Fruit fly (Drosophila melanogaster) whole organism, wandering third instar larva: ENCODE results near the gene Osi3.

ENCODE experiments used
- Abd-B ChIP-seq: fragments of >200 bp; optimal IDR thresholded peaks from 2 replicates; lab custom pipeline; 2017; ENCODE audit warnings: missing biosample characterization, missing genetic modification characterization
- CG32264 ChIP-seq: fragments of 200-800 bp; sonication (Bioruptor generic); optimal IDR thresholded peaks from 2 replicates; lab custom pipeline; 2016; ENCODE audit warnings: missing biosample characterization, missing genetic modification characterization
- CG9705 ChIP-seq: fragments of 200-800 bp; sonication (Bioruptor generic); optimal IDR thresholded peaks from 2 replicates; lab custom pipeline; 2018; ENCODE audit warnings: missing biosample characterization, mild to moderate bottlenecking, missing genetic modification characterization
- Dfd ChIP-seq: fragments of >200 bp; optimal IDR thresholded peaks from 2 replicates; lab custom pipeline; 2017; ENCODE audit warnings: missing biosample characterization, missing genetic modification characterization
- GATAd ChIP-seq: sonication (Bioruptor generic); optimal IDR thresholded peaks from 2 replicates; lab custom pipeline; 2016; ENCODE audit warnings: missing biosample characterization, missing genetic modification characterization
- Hnf4 ChIP-seq: fragments of 200-800 bp; sonication (Bioruptor generic); optimal IDR thresholded peaks from 2 replicates; lab custom pipeline; 2016; ENCODE audit warnings: missing biosample characterization, mild to moderate bottlenecking, missing genetic modification characterization
- Hr78 ChIP-seq: fragments of >200 bp; optimal IDR thresholded peaks from 2 replicates; lab custom pipeline; 2017; ENCODE audit warnings: missing biosample characterization, missing genetic modification characterization
- Hr83 ChIP-seq: fragments of 200-300 bp; sonication (Bioruptor generic); optimal IDR thresholded peaks from 2 replicates; lab custom pipeline; 2016; ENCODE audit warnings: missing biosample characterization, mild to moderate bottlenecking, missing genetic modification characterization, moderate library complexity; ENCODE audit not compliant: poor library complexity, severe bottlenecking
- Mio ChIP-seq: sonication (Bioruptor generic); optimal IDR thresholded peaks from 2 replicates; lab custom pipeline; 2016; ENCODE audit warnings: missing biosample characterization, missing genetic modification characterization
- Myc ChIP-seq: fragments of >200 bp; optimal IDR thresholded peaks from 2 replicates; lab custom pipeline; 2017
- N ChIP-seq: fragments of >200 bp; optimal IDR thresholded peaks from 2 replicates; lab custom pipeline; 2018; ENCODE audit warnings: missing biosample characterization, missing external identifiers, missing genetic modification characterization
- OdsH ChIP-seq: fragments of 200-800 bp; sonication (Bioruptor generic); optimal IDR thresholded peaks from 2 replicates; lab custom pipeline; 2016; ENCODE audit warnings: missing biosample characterization, mild to moderate bottlenecking, missing genetic modification characterization
- Rel ChIP-seq, 2 experiments: fragments of 200-800 bp; sonication (Bioruptor generic) in 1 of 2; optimal IDR thresholded peaks; 2 replicates in 1 of 2; 3 replicates in 1 of 2; lab custom pipeline; 2016 to 2019; ENCODE audit warnings: mild to moderate bottlenecking in 2 of 2, missing biosample characterization in 2 of 2, missing genetic modification characterization in 2 of 2, moderate library complexity in 1 of 2
- Vsx2 ChIP-seq: fragments of 200-300, 225-300 bp; sonication (Bioruptor generic); optimal IDR thresholded peaks from 2 replicates; lab custom pipeline; 2018; ENCODE audit warnings: missing biosample characterization, missing genetic modification characterization; ENCODE audit not compliant: partially characterized antibody
- br ChIP-seq: fragments of 200-800 bp; sonication (Bioruptor generic); optimal IDR thresholded peaks from 2 replicates; lab custom pipeline; 2016; ENCODE audit warnings: missing biosample characterization, missing genetic modification characterization
- brk ChIP-seq: fragments of 200-800 bp; sonication (Bioruptor generic); optimal IDR thresholded peaks from 2 replicates; lab custom pipeline; 2016; ENCODE audit warnings: missing biosample characterization, mild to moderate bottlenecking, missing genetic modification characterization
- dl ChIP-seq, 2 experiments: fragments of 175-275, 200-275 bp in 1 of 2; fragments of 200-275 bp in 1 of 2; sonication (Bioruptor generic); optimal IDR thresholded peaks; lab custom pipeline; 2018; ENCODE audit warnings: mild to moderate bottlenecking in 2 of 2, missing biosample characterization in 2 of 2, missing genetic modification characterization in 2 of 2, moderate library complexity in 2 of 2; ENCODE audit not compliant: partially characterized antibody in 2 of 2, insufficient read depth in 1 of 2
- dmrt93B ChIP-seq: fragments of 200-800 bp; sonication (Bioruptor generic); optimal IDR thresholded peaks from 2 replicates; lab custom pipeline; 2018; ENCODE audit warnings: missing biosample characterization, mild to moderate bottlenecking, missing genetic modification characterization
- dsf ChIP-seq: sonication (Bioruptor generic); optimal IDR thresholded peaks from 2 replicates; lab custom pipeline; 2016; ENCODE audit warnings: missing biosample characterization, missing genetic modification characterization, borderline replicate concordance
- ey ChIP-seq: fragments of 200-800 bp; sonication (Bioruptor generic); optimal IDR thresholded peaks from 2 replicates; lab custom pipeline; 2016; ENCODE audit warnings: missing biosample characterization, missing genetic modification characterization
- foxo ChIP-seq, 2 experiments: fragments of 200-800 bp; sonication (Bioruptor generic); optimal IDR thresholded peaks; 2 replicates in 1 of 2; 3 replicates in 1 of 2; lab custom pipeline; 2016 to 2017; ENCODE audit warnings: missing biosample characterization in 2 of 2, missing genetic modification characterization in 2 of 2
- fru ChIP-seq: fragments of 200-800 bp; sonication (Bioruptor generic); optimal IDR thresholded peaks from 3 replicates; lab custom pipeline; 2016; ENCODE audit warnings: missing biosample characterization, mild to moderate bottlenecking, missing genetic modification characterization
- lola ChIP-seq: fragments of >200 bp; optimal IDR thresholded peaks from 2 replicates; lab custom pipeline; 2017; ENCODE audit warnings: missing biosample characterization, missing genetic modification characterization
- pan ChIP-seq: fragments of >200 bp; optimal IDR thresholded peaks from 2 replicates; lab custom pipeline; 2017
- psq ChIP-seq: fragments of 200-800 bp; sonication (Bioruptor generic); optimal IDR thresholded peaks from 3 replicates; lab custom pipeline; 2017; ENCODE audit warnings: missing biosample characterization, mild to moderate bottlenecking, missing genetic modification characterization, moderate library complexity
- rgr ChIP-seq: fragments of 200-800 bp; sonication (Bioruptor generic); optimal IDR thresholded peaks from 3 replicates; lab custom pipeline; 2016; ENCODE audit warnings: missing biosample characterization, mild to moderate bottlenecking, missing genetic modification characterization
- sage ChIP-seq: fragments of 200-800 bp; sonication (Bioruptor generic); optimal IDR thresholded peaks from 2 replicates; lab custom pipeline; 2016; ENCODE audit warnings: missing biosample characterization, mild to moderate bottlenecking, missing genetic modification characterization
- sv ChIP-seq: fragments of 200-800 bp; sonication (Bioruptor generic); optimal IDR thresholded peaks from 3 replicates; lab custom pipeline; 2016; ENCODE audit warnings: missing biosample characterization, missing genetic modification characterization
- tai ChIP-seq: sonication (Bioruptor generic); optimal IDR thresholded peaks from 2 replicates; lab custom pipeline; 2016; ENCODE audit warnings: missing biosample characterization, missing genetic modification characterization
- usp ChIP-seq: fragments of >200 bp; optimal IDR thresholded peaks from 2 replicates; lab custom pipeline; 2017; ENCODE audit warnings: missing biosample characterization, missing genetic modification characterization
- woc ChIP-seq: sonication (Bioruptor generic); optimal IDR thresholded peaks from 2 replicates; lab custom pipeline; 2016; ENCODE audit warnings: missing biosample characterization, mild to moderate bottlenecking, missing genetic modification characterization

Osi3 gene

dm6 chr3R:6238977-6239376, 23.3 kb downstream of the Osi3 start:
- TF ChIP-seq usp (GFP tag; lab: Kevin White, UChicago): no peak
- no peak for TF ChIP-seq CG32264 (GFP tag; lab: Kevin White, UChicago)
- TF ChIP-seq Myc: peak; percentile 53
- TF ChIP-seq ey: no peak
- no peak for TF ChIP-seq sage

DNA sequence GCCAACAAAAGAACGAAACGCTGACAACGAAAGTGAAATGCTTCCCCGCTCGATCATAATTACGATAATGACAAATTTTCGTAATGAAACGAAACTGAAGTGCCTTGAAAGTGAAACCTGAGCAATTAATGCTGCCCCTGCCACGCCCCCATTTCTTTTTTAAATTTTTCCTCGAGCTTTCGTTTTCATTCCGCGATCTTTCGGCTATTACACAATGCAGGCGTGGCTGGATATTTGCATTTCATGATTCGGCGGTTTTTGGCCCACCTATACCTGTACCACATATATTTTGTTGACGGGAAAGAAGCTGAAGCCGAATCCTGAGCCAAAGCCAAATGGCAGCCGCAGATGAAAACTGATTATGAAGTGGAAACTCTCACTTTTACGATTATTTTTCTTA, 24.6 kb downstream of the Osi3 start:
- TF ChIP-seq N (GFP tag; lab: Kevin White, UChicago) (no peak), sv (GFP tag; lab: Kevin White, UChicago) (no peak), dl (GFP tag; optimal IDR thresholded peaks at IDR 0.05; lab: Kevin White, UChicago; ENCODE audit: insufficient read depth in 1 of 2, partially characterized antibody in 2 of 2) (no peak), pan (no peak), br (GFP tag; lab: Kevin White, UChicago) (no peak), GATAd (GFP tag; lab: Kevin White, UChicago) (no peak), tai (GFP tag; lab: Kevin White, UChicago) (no peak), brk (GFP tag; lab: Kevin White, UChicago) (no peak), foxo (GFP tag; optimal IDR thresholded peaks at IDR 0.05; lab: Kevin White, UChicago) (no peak), Hr78 (GFP tag; lab: Kevin White, UChicago) (no peak), Dfd (GFP tag; lab: Kevin White, UChicago) (no peak), dmrt93B (GFP tag; lab: Kevin White, UChicago) (no peak), psq (no peak)
- TF ChIP-seq, all 38 proteins: peak for 0

dm6 chr3R:6241289-6241688, 25.7 kb downstream of the Osi3 start:
- TF ChIP-seq dl (GFP tag; optimal IDR thresholded peaks at IDR 0.05; lab: Kevin White, UChicago; ENCODE audit: insufficient read depth in 1 of 2, partially characterized antibody in 2 of 2): no peak
- TF ChIP-seq foxo (GFP tag; optimal IDR thresholded peaks at IDR 0.05; lab: Kevin White, UChicago): no peak
- TF ChIP-seq Mio (GFP tag; lab: Kevin White, UChicago): no peak
- TF ChIP-seq tai (GFP tag; lab: Kevin White, UChicago): no peak
- no peak for TF ChIP-seq sv (GFP tag; lab: Kevin White, UChicago)
- no peak for TF ChIP-seq rgr (GFP tag; lab: Kevin White, UChicago)
- TF ChIP-seq Hnf4 (GFP tag; lab: Kevin White, UChicago): no peak
- no peak for TF ChIP-seq N (GFP tag; lab: Kevin White, UChicago)
- no peak for TF ChIP-seq sage
- TF ChIP-seq CG32264 (GFP tag; lab: Kevin White, UChicago): no peak
- TF ChIP-seq Hr78 (GFP tag; lab: Kevin White, UChicago): no peak
- no peak for TF ChIP-seq Myc
- no peak for TF ChIP-seq woc (GFP tag; lab: Kevin White, UChicago)
- no peak for TF ChIP-seq Dfd (GFP tag; lab: Kevin White, UChicago)
- TF ChIP-seq usp (GFP tag; lab: Kevin White, UChicago): no peak

dm6 chr3R:6244035-6244434, 28.4 kb downstream of the Osi3 start:
- no peak for TF ChIP-seq sage
- no peak for TF ChIP-seq dl (GFP tag; optimal IDR thresholded peaks at IDR 0.05; lab: Kevin White, UChicago; ENCODE audit: insufficient read depth in 1 of 2, partially characterized antibody in 2 of 2)
- no peak for TF ChIP-seq ey
- TF ChIP-seq N (GFP tag; lab: Kevin White, UChicago): no peak
- no peak for TF ChIP-seq GATAd (GFP tag; lab: Kevin White, UChicago)
- no peak for TF ChIP-seq CG9705 (GFP tag; lab: Kevin White, UChicago)
- no peak for TF ChIP-seq Rel (GFP tag; optimal IDR thresholded peaks at IDR 0.05; lab: Kevin White, UChicago)
- TF ChIP-seq Rel (tag; optimal IDR thresholded peaks at IDR 0.05; lab: Kevin White, UChicago): no peak
- no peak for TF ChIP-seq tai (GFP tag; lab: Kevin White, UChicago)
- TF ChIP-seq Abd-B: no peak
- TF ChIP-seq OdsH (GFP tag; lab: Kevin White, UChicago): no peak
- TF ChIP-seq CG32264 (GFP tag; lab: Kevin White, UChicago): no peak
- TF ChIP-seq usp (GFP tag; lab: Kevin White, UChicago): no peak
- TF ChIP-seq Hr83: no peak
- TF ChIP-seq woc (GFP tag; lab: Kevin White, UChicago): no peak
- no peak for TF ChIP-seq pan
- no peak for TF ChIP-seq fru (GFP tag; lab: Kevin White, UChicago)
- no peak for TF ChIP-seq dsf (GFP tag; lab: Kevin White, UChicago)
- TF ChIP-seq sv (GFP tag; lab: Kevin White, UChicago): no peak
- no peak for TF ChIP-seq lola (GFP tag; lab: Kevin White, UChicago)

DNA sequence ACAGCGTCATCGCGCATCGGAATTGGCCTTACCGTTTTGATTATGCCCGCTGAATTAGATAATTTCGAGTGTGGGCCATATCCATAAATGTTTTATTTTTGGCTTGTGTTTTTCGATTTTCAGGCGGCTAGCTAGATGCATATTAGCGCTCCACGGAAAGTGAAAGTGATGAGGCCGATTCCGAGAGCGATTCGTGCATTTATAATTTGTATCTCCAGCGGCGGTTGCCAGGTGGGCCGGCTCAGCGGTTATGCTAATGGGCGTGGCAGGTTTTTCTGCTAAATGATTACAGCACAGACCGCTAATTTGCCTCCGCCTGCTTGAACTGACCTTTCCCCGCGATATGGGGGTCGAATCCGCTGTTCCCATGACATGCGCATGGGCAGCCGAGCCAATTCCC, 29.4 kb downstream of the Osi3 start:
- TF ChIP-seq Mio (GFP tag; lab: Kevin White, UChicago): no peak
- no peak for TF ChIP-seq N (GFP tag; lab: Kevin White, UChicago)
- no peak for TF ChIP-seq Hr78 (GFP tag; lab: Kevin White, UChicago)
- no peak for TF ChIP-seq Hnf4 (GFP tag; lab: Kevin White, UChicago)
- TF ChIP-seq Vsx2 (GFP tag; lab: Kevin White, UChicago): no peak
- TF ChIP-seq brk (GFP tag; lab: Kevin White, UChicago): no peak
- TF ChIP-seq lola (GFP tag; lab: Kevin White, UChicago): no peak
